Worm (Caenorhabditis elegans) whole organism, L3 larva: ENCODE data around the gene R11G1.1.

ENCODE experiments used
- ZK546.5 ChIP-seq: sonication (generic microtip); optimal IDR thresholded peaks from 2 replicates; lab custom pipeline; 2017; ENCODE audit warnings: missing biosample characterization, missing genetic modification characterization
- ama-1 ChIP-seq: fragments of 150-350 bp; optimal IDR thresholded peaks from 2 replicates; lab custom pipeline; 2018
- ceh-16 ChIP-seq: sonication (generic microtip); optimal IDR thresholded peaks from 2 replicates; lab custom pipeline; 2017; ENCODE audit warnings: missing biosample characterization, missing genetic modification characterization
- ceh-82 ChIP-seq: fragments of 150-350 bp; optimal IDR thresholded peaks from 2 replicates; lab custom pipeline; 2014; ENCODE audit warnings: missing biosample characterization, missing genetic modification characterization
- daf-12 ChIP-seq: fragments of 150-350 bp; optimal IDR thresholded peaks from 2 replicates; lab custom pipeline; 2014; ENCODE audit warnings: missing biosample characterization, missing genetic modification reagents, missing genetic modification characterization
- egl-27 ChIP-seq: sonication (generic microtip); optimal IDR thresholded peaks from 4 replicates; lab custom pipeline; 2017; ENCODE audit warnings: missing biosample characterization, missing genetic modification reagents, missing genetic modification characterization
- elt-1 ChIP-seq: fragments of 150-350 bp; optimal IDR thresholded peaks from 2 replicates; lab custom pipeline; 2014; ENCODE audit warnings: missing biosample characterization, missing genetic modification characterization
- elt-2 ChIP-seq: sonication (generic microtip); optimal IDR thresholded peaks from 2 replicates; lab custom pipeline; 2016; ENCODE audit warnings: missing genetic modification reagents, mild to moderate bottlenecking, missing genetic modification characterization, missing compliant biosample characterization
- eor-1 ChIP-seq, 2 experiments: fragments of 150-350 bp; optimal IDR thresholded peaks; 2 replicates each; lab custom pipeline; 2014 to 2018; ENCODE audit warnings: missing biosample characterization in 2 of 2, missing genetic modification characterization in 2 of 2
- fkh-10 ChIP-seq: sonication (generic microtip); optimal IDR thresholded peaks from 2 replicates; lab custom pipeline; 2017; ENCODE audit warnings: missing biosample characterization, missing genetic modification reagents, missing genetic modification characterization
- fkh-2 ChIP-seq: fragments of 150-350 bp; optimal IDR thresholded peaks from 2 replicates; lab custom pipeline; 2014; ENCODE audit warnings: missing biosample characterization, missing genetic modification reagents, missing genetic modification characterization
- hmg-11 ChIP-seq: sonication (generic microtip); optimal IDR thresholded peaks from 2 replicates; lab custom pipeline; 2016; ENCODE audit warnings: missing genetic modification characterization, missing compliant biosample characterization
- jun-1 ChIP-seq: fragments of 150-350 bp; optimal IDR thresholded peaks from 2 replicates; lab custom pipeline; 2014; ENCODE audit warnings: missing biosample characterization, missing genetic modification reagents, missing genetic modification characterization
- lin-15B ChIP-seq: fragments of 150-350 bp; optimal IDR thresholded peaks from 2 replicates; lab custom pipeline; 2014; ENCODE audit warnings: missing biosample characterization, missing genetic modification characterization
- lin-39 ChIP-seq: fragments of 150-350 bp; optimal IDR thresholded peaks from 2 replicates; lab custom pipeline; 2018; ENCODE audit warnings: missing biosample characterization, missing genetic modification reagents, missing genetic modification characterization
- mdl-1 ChIP-seq: fragments of 150-350 bp; optimal IDR thresholded peaks from 2 replicates; lab custom pipeline; 2014; ENCODE audit warnings: missing biosample characterization, missing genetic modification characterization
- nfya-1 ChIP-seq: sonication (generic microtip); optimal IDR thresholded peaks from 2 replicates; lab custom pipeline; 2017; ENCODE audit warnings: missing genetic modification characterization, mild to moderate bottlenecking, missing compliant biosample characterization, antibody characterized with exemption, moderate library complexity; ENCODE audit not compliant: insufficient read depth
- nhr-11 ChIP-seq: fragments of 150-350 bp; optimal IDR thresholded peaks from 2 replicates; lab custom pipeline; 2014; ENCODE audit warnings: missing biosample characterization, missing genetic modification characterization
- nhr-12 ChIP-seq: fragments of 150-350 bp; optimal IDR thresholded peaks from 2 replicates; lab custom pipeline; 2014; ENCODE audit warnings: missing biosample characterization, missing genetic modification characterization
- nhr-23 ChIP-seq: fragments of 150-350 bp; optimal IDR thresholded peaks from 2 replicates; lab custom pipeline; 2014; ENCODE audit warnings: missing biosample characterization, missing genetic modification reagents, missing genetic modification characterization
- nhr-237 ChIP-seq: fragments of 150-350 bp; optimal IDR thresholded peaks from 2 replicates; lab custom pipeline; 2014; ENCODE audit warnings: missing biosample characterization, missing genetic modification characterization
- nhr-28 ChIP-seq: fragments of 150-350 bp; optimal IDR thresholded peaks from 2 replicates; lab custom pipeline; 2014; ENCODE audit warnings: missing biosample characterization, missing genetic modification characterization
- nhr-43 ChIP-seq: sonication (generic microtip); optimal IDR thresholded peaks from 2 replicates; lab custom pipeline; 2016; ENCODE audit warnings: mild to moderate bottlenecking, missing genetic modification characterization, missing compliant biosample characterization; ENCODE audit not compliant: poor library complexity, severe bottlenecking
- nhr-76 ChIP-seq: fragments of 150-350 bp; sonication (generic microtip); optimal IDR thresholded peaks from 5 replicates; lab custom pipeline; 2014; ENCODE audit warnings: missing biosample characterization, missing genetic modification characterization
- nhr-77 ChIP-seq: fragments of 150-350 bp; optimal IDR thresholded peaks from 2 replicates; lab custom pipeline; 2014; ENCODE audit warnings: missing biosample characterization, missing genetic modification characterization
- pha-4 ChIP-seq: fragments of 150-350 bp; optimal IDR thresholded peaks from 2 replicates; lab custom pipeline; 2014; ENCODE audit warnings: missing biosample characterization, missing genetic modification reagents, missing genetic modification characterization
- pqm-1 ChIP-seq: fragments of 150-350 bp; optimal IDR thresholded peaks from 2 replicates; lab custom pipeline; 2017; ENCODE audit warnings: missing biosample characterization, missing genetic modification characterization, inconsistent platforms
- sea-2 ChIP-seq: fragments of 150-350 bp; sonication (generic microtip); optimal IDR thresholded peaks from 4 replicates; lab custom pipeline; 2014; ENCODE audit warnings: missing biosample characterization, missing genetic modification reagents, missing genetic modification characterization
- skn-1 ChIP-seq: fragments of 150-350 bp; optimal IDR thresholded peaks from 2 replicates; lab custom pipeline; 2014; ENCODE audit warnings: missing biosample characterization, missing genetic modification characterization
- tbx-2 ChIP-seq: sonication (generic microtip); optimal IDR thresholded peaks from 2 replicates; lab custom pipeline; 2016; ENCODE audit warnings: mild to moderate bottlenecking, missing genetic modification characterization, missing compliant biosample characterization
- unc-39 ChIP-seq: sonication (generic microtip); optimal IDR thresholded peaks from 4 replicates; lab custom pipeline; 2017; ENCODE audit warnings: missing biosample characterization, missing genetic modification characterization
- unc-62 ChIP-seq: fragments of 150-350 bp; sonication (generic microtip); optimal IDR thresholded peaks from 4 replicates; lab custom pipeline; 2014; ENCODE audit warnings: missing biosample characterization, missing genetic modification reagents, missing genetic modification characterization
- zag-1 ChIP-seq: fragments of 150-350 bp; optimal IDR thresholded peaks from 2 replicates; lab custom pipeline; 2014; ENCODE audit warnings: missing biosample characterization, missing genetic modification characterization
- ztf-11 ChIP-seq: fragments of 150-350 bp; optimal IDR thresholded peaks from 2 replicates; lab custom pipeline; 2014; ENCODE audit warnings: missing biosample characterization, missing genetic modification characterization
- ztf-4 ChIP-seq: fragments of 150-350 bp; optimal IDR thresholded peaks from 2 replicates; lab custom pipeline; 2014; ENCODE audit warnings: missing biosample characterization, missing genetic modification characterization

R11G1.1 gene

ce11 chrX:3618842-3619241, 40.5 kb upstream of the R11G1.1 start:
- TF ChIP-seq nhr-237 (tag; lab: Kevin White, UChicago) (no peak), daf-12 (no peak), nhr-28 (no peak), fkh-10 (GFP tag; lab: Kevin White, UChicago) (no peak), nfya-1 (tag; lab: Kevin White, UChicago) (no peak), nhr-77 (tag; lab: Kevin White, UChicago) (no peak), ceh-82 (tag; lab: Kevin White, UChicago) (no peak), zag-1 (tag; lab: Kevin White, UChicago) (no peak), ZK546.5 (tag; lab: Kevin White, UChicago) (no peak), nhr-11 (no peak), ztf-4 (tag; lab: Kevin White, UChicago) (no peak), nhr-43 (tag; lab: Kevin White, UChicago) (no peak)

- TF ChIP-seq nhr-77 (tag; lab: Kevin White, UChicago): no peak
- TF ChIP-seq ceh-16: no peak
- TF ChIP-seq unc-39 (tag; lab: Kevin White, UChicago): no peak
- TF ChIP-seq unc-62 (GFP tag; lab: Kevin White, UChicago): no peak
- no peak for TF ChIP-seq ztf-4 (tag; lab: Kevin White, UChicago)
- no peak for TF ChIP-seq nhr-12 (tag; lab: Kevin White, UChicago)
- no peak for TF ChIP-seq nfya-1 (tag; lab: Kevin White, UChicago)
- TF ChIP-seq jun-1 (tag; lab: Kevin White, UChicago): no peak
- TF ChIP-seq, all 47 proteins: peak for 0
These were observed 36.1 kb upstream of the R11G1.1 start, which contains the start of gene C18B2.2 for ce11 chrX:3623162-3623561. Gene C18B2.2, plus strand, starts transcription at chrX:3623462.

ce11 chrX:3625599-3625998, 33.7 kb upstream of the R11G1.1 start:
- TF ChIP-seq ztf-4 (tag; lab: Kevin White, UChicago) (no peak), pha-4 (tag; lab: Kevin White, UChicago) (no peak), lin-39 (tag; lab: Kevin White, UChicago) (no peak), ceh-16 (no peak), nhr-23 (no peak), nhr-12 (tag; lab: Kevin White, UChicago) (no peak), elt-2 (tag; lab: Kevin White, UChicago) (no peak), unc-39 (tag; lab: Kevin White, UChicago) (no peak), nhr-77 (tag; lab: Kevin White, UChicago) (no peak), egl-27 (tag; lab: Kevin White, UChicago) (no peak), nhr-43 (tag; lab: Kevin White, UChicago) (no peak), nhr-11 (no peak), elt-1 (tag; lab: Kevin White, UChicago) (no peak), eor-1 (tag; optimal IDR thresholded peaks at IDR 0.05; lab: Kevin White, UChicago) (no peak), mdl-1 (no peak), pqm-1 (tag; lab: Kevin White, UChicago) (no peak), skn-1 (no peak), tbx-2 (tag; lab: Kevin White, UChicago) (no peak), jun-1 (tag; lab: Kevin White, UChicago) (no peak)
- TF ChIP-seq, all 47 proteins: peak for 0

ce11 chrX:3628016-3628415, 31.3 kb upstream of the R11G1.1 start, which contains the start of gene vep-2:
Gene vep-2, plus strand, starts transcription at chrX:3628316.
- no peak for TF ChIP-seq ztf-11 (tag; lab: Kevin White, UChicago)
- no peak for TF ChIP-seq nhr-11
- no peak for TF ChIP-seq daf-12
- no peak for TF ChIP-seq nhr-43 (tag; lab: Kevin White, UChicago)
- no peak for TF ChIP-seq ZK546.5 (tag; lab: Kevin White, UChicago)
- TF ChIP-seq ama-1 (lab: Kevin White, UChicago): no peak
- no peak for TF ChIP-seq jun-1 (tag; lab: Kevin White, UChicago)
- TF ChIP-seq nhr-23: no peak
- TF ChIP-seq elt-2 (tag; lab: Kevin White, UChicago): no peak

ce11 chrX:3630090-3630489, 29.2 kb upstream of the R11G1.1 start:
- TF ChIP-seq nfya-1 (tag; lab: Kevin White, UChicago) (no peak), fkh-10 (GFP tag; lab: Kevin White, UChicago) (no peak), nhr-23 (no peak), skn-1 (no peak), lin-15B (tag; lab: Kevin White, UChicago) (no peak), tbx-2 (tag; lab: Kevin White, UChicago) (no peak), ceh-82 (tag; lab: Kevin White, UChicago) (no peak), fkh-2 (tag; lab: Kevin White, UChicago) (no peak), nhr-76 (tag; lab: Kevin White, UChicago) (no peak), hmg-11 (no peak), sea-2 (no peak)
